Worm (Caenorhabditis elegans) whole organism, mixed stage, embryonic: ENCODE results near the gene F17E5.2.
A peak's percentile ranks its signal among the peaks of the same experiment; 100 is the strongest.

Experiments used
- M03D4.4 ChIP-seq: sonication (generic microtip); optimal IDR thresholded peaks from 2 replicates; lab custom pipeline; 2017; ENCODE audit warnings: mild to moderate bottlenecking, missing genetic modification characterization, missing compliant biosample characterization
- bed-3 ChIP-seq: fragments of 200-800 bp; sonication (Bioruptor generic); optimal IDR thresholded peaks from 3 replicates; lab custom pipeline; 2018; ENCODE audit warnings: mild to moderate bottlenecking, missing genetic modification characterization, moderate library complexity, missing compliant biosample characterization
- ceh-43 ChIP-seq: fragments of 200-800 bp; sonication (Bioruptor generic); optimal IDR thresholded peaks from 2 replicates; lab custom pipeline; 2018; ENCODE audit warnings: mild to moderate bottlenecking, missing genetic modification characterization, moderate library complexity, missing compliant biosample characterization
- ces-1 ChIP-seq: fragments of 150-350 bp; optimal IDR thresholded peaks from 2 replicates; lab custom pipeline; 2014; ENCODE audit warnings: missing biosample characterization, missing genetic modification reagents, missing genetic modification characterization
- cnd-1 ChIP-seq: fragments of 200-800 bp; sonication (Bioruptor generic); optimal IDR thresholded peaks from 2 replicates; lab custom pipeline; 2018; ENCODE audit warnings: mild to moderate bottlenecking, missing genetic modification characterization, missing compliant biosample characterization
- drap-1 ChIP-seq: fragments of 200-800 bp; sonication (Bioruptor generic); optimal IDR thresholded peaks from 3 replicates; lab custom pipeline; 2018; ENCODE audit warnings: mild to moderate bottlenecking, missing genetic modification characterization, missing compliant biosample characterization
- elt-3 ChIP-seq: fragments of 150-350 bp; optimal IDR thresholded peaks from 2 replicates; lab custom pipeline; 2014; ENCODE audit warnings: missing biosample characterization, missing genetic modification characterization
- flh-1 ChIP-seq: fragments of 200-800 bp; sonication (Bioruptor generic); optimal IDR thresholded peaks from 2 replicates; lab custom pipeline; 2018; ENCODE audit warnings: mild to moderate bottlenecking, missing genetic modification characterization, moderate library complexity, missing compliant biosample characterization
- lin-13 ChIP-seq: fragments of 150-350 bp; optimal IDR thresholded peaks from 2 replicates; lab custom pipeline; 2014; ENCODE audit warnings: missing biosample characterization, missing genetic modification characterization
- lin-32 ChIP-seq: fragments of 200-800 bp; sonication (Bioruptor generic); optimal IDR thresholded peaks from 2 replicates; lab custom pipeline; 2018; ENCODE audit warnings: mild to moderate bottlenecking, missing genetic modification characterization, missing compliant biosample characterization
- mab-5 ChIP-seq: fragments of 150-350 bp; optimal IDR thresholded peaks from 2 replicates; lab custom pipeline; 2014; ENCODE audit warnings: missing biosample characterization, missing genetic modification characterization
- mep-1 ChIP-seq: fragments of 150-350 bp; optimal IDR thresholded peaks from 2 replicates; lab custom pipeline; 2017; ENCODE audit warnings: missing biosample characterization, missing genetic modification reagents, missing genetic modification characterization, inconsistent platforms
- mls-2 ChIP-seq: sonication (generic microtip); optimal IDR thresholded peaks from 2 replicates; lab custom pipeline; 2016; ENCODE audit warnings: mild to moderate bottlenecking, missing genetic modification characterization, moderate library complexity, missing compliant biosample characterization
- nhr-12 ChIP-seq: fragments of 150-350 bp; optimal IDR thresholded peaks from 2 replicates; lab custom pipeline; 2014; ENCODE audit warnings: missing biosample characterization, missing genetic modification characterization
- nhr-2 ChIP-seq: fragments of 150-350 bp; optimal IDR thresholded peaks from 2 replicates; lab custom pipeline; 2014; ENCODE audit warnings: missing biosample characterization, missing genetic modification characterization
- nhr-237 ChIP-seq: fragments of 150-350 bp; optimal IDR thresholded peaks from 2 replicates; lab custom pipeline; 2014; ENCODE audit warnings: missing biosample characterization, missing genetic modification characterization
- nhr-28 ChIP-seq: fragments of 150-350 bp; optimal IDR thresholded peaks from 2 replicates; lab custom pipeline; 2014; ENCODE audit warnings: missing biosample characterization, missing genetic modification characterization
- nhr-76 ChIP-seq: sonication (generic microtip); optimal IDR thresholded peaks from 2 replicates; lab custom pipeline; 2017; ENCODE audit warnings: missing biosample characterization, missing genetic modification characterization
- pha-4 ChIP-seq: fragments of 150-350 bp; optimal IDR thresholded peaks from 2 replicates; lab custom pipeline; 2018; ENCODE audit warnings: missing biosample characterization, missing genetic modification reagents, missing genetic modification characterization
- sem-2 ChIP-seq: fragments of 200-800 bp; sonication (Bioruptor generic); optimal IDR thresholded peaks from 2 replicates; lab custom pipeline; 2018; ENCODE audit warnings: mild to moderate bottlenecking, missing genetic modification characterization, missing compliant biosample characterization
- snpc-4 ChIP-seq: fragments of 150-350 bp; optimal IDR thresholded peaks from 2 replicates; lab custom pipeline; 2014; ENCODE audit warnings: missing biosample characterization, missing genetic modification characterization
- sptf-1 ChIP-seq: sonication (generic microtip); optimal IDR thresholded peaks from 2 replicates; lab custom pipeline; 2017; ENCODE audit warnings: mild to moderate bottlenecking, missing genetic modification characterization, moderate library complexity, missing compliant biosample characterization
- tbx-8 ChIP-seq: fragments of 200-800 bp; sonication (Bioruptor generic); optimal IDR thresholded peaks from 2 replicates; lab custom pipeline; 2018; ENCODE audit warnings: mild to moderate bottlenecking, missing genetic modification characterization, moderate library complexity, missing compliant biosample characterization
- unc-120 ChIP-seq: sonication (generic microtip); optimal IDR thresholded peaks from 2 replicates; lab custom pipeline; 2017; ENCODE audit warnings: missing genetic modification characterization, missing compliant biosample characterization; ENCODE audit not compliant: poor library complexity, severe bottlenecking
- unc-39 ChIP-seq: fragments of 150-350 bp; optimal IDR thresholded peaks from 2 replicates; lab custom pipeline; 2014; ENCODE audit warnings: missing biosample characterization, missing genetic modification characterization
- unc-62 ChIP-seq: fragments of 150-350 bp; optimal IDR thresholded peaks from 2 replicates; lab custom pipeline; 2014; ENCODE audit warnings: missing biosample characterization, missing genetic modification reagents, missing genetic modification characterization
- zip-8 ChIP-seq: fragments of 150-350 bp; optimal IDR thresholded peaks from 2 replicates; lab custom pipeline; 2014; ENCODE audit warnings: missing biosample characterization, missing genetic modification characterization
- ztf-11 ChIP-seq: fragments of 150-350 bp; optimal IDR thresholded peaks from 2 replicates; lab custom pipeline; 2014; ENCODE audit warnings: missing biosample characterization, missing genetic modification characterization

F17E5.2 gene

ce11 chrX:12350207-12350606 is 43.9 kb upstream of the F17E5.2 start, which contains the start of gene F42F12.3:
TSS of gene F42F12.3 (plus strand) at chrX:12350578.
- TF ChIP-seq pha-4 (tag; lab: Kevin White, UChicago) (peak; percentile 3), lin-13 (tag; lab: Kevin White, UChicago) (no peak)

DNA sequence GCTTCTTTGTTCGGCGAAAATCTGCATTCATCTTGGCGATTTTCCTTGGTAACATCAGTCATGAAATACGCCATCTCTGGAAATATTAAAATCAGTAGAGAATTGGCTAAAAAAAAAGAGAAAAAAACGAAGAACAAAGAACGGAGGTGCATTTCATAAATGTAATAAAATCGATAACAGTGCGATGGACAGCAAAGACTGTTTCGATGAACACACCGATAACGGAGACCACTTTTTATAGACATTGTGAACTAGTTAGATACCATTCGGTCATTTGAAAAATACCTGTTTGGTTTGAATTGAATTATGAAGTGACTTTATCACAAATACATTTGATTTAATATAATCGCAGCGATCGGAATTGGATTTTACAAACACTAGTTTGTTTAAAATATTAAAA is 41.2 kb upstream of the F17E5.2 start, which contains the start of gene F42F12.4:
F42F12.4 (minus strand) TSS at position 76 of the 400 bp plus-strand sequence.
- TF ChIP-seq snpc-4 (tag; lab: Kevin White, UChicago) (no peak), ceh-43 (no peak), elt-3 (tag; lab: Kevin White, UChicago) (no peak), unc-39 (tag; lab: Kevin White, UChicago) (no peak), bed-3 (no peak), sem-2 (GFP tag; lab: Kevin White, UChicago) (no peak)

DNA sequence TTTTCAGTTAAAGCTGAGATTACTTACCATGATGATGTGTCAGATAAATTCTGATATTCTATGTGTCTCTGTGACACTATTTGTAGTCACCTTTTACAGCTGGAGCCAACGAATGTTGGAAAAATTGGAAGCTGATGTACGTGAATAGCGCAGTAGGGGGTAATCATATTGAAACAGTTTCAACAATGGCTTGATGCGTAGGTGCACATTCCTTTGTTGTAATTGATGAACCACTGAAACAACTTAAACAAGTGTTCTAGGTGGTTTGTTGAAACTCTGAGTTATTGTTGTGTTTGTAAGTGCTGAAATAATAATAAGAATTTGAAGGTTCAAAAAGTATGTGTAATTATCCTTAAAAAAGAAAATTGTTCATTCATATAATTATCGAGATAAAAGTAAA is 37.5 kb upstream of the F17E5.2 start, which contains the start of gene nspc-12:
nspc-12 (minus strand) TSS at position 101 of the 400 bp plus-strand sequence.
- no peak for TF ChIP-seq ztf-11 (tag; lab: Kevin White, UChicago)
- TF ChIP-seq elt-3 (tag; lab: Kevin White, UChicago), result no peak
- TF ChIP-seq mep-1, result no peak
- no peak for TF ChIP-seq tbx-8 (GFP tag; lab: Kevin White, UChicago)
- TF ChIP-seq drap-1, result no peak
- TF ChIP-seq cnd-1 (tag; lab: Kevin White, UChicago), result no peak
- no peak for TF ChIP-seq sptf-1 (tag; lab: Kevin White, UChicago)
- TF ChIP-seq zip-8, result no peak

DNA sequence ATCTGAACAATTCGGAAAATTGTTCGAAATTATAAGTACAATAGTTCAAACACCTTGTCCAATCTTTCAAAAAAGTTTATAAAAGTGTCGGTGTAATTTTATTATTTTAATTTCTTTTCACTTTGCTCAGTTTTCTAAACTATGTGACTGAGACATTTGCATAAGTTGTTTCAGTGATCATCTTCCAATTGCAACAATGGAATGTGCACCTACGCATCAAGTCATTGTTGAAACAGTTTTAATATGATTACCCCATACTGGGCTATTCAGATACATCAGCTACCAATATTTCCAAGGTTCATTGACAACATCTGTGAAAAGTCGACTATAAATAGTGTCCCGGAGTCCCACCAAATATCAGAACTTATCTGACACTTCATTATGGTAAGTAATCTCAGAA is 36.9 kb upstream of the F17E5.2 start, which contains the start of gene nspc-13:
nspc-13 (plus strand) TSS at position 301 of the 400 bp plus-strand sequence.
- TF ChIP-seq M03D4.4, result no peak
- TF ChIP-seq cnd-1 (tag; lab: Kevin White, UChicago), result no peak
- TF ChIP-seq lin-32 (GFP tag; lab: Kevin White, UChicago), result no peak
- no peak for TF ChIP-seq nhr-237 (tag; lab: Kevin White, UChicago)
- no peak for TF ChIP-seq drap-1

ce11 chrX:12358957-12359356 is 35.1 kb upstream of the F17E5.2 start, which contains the start of gene nspc-14:
TSS of gene nspc-14 (minus strand) at chrX:12359057.
- TF ChIP-seq sptf-1 (tag; lab: Kevin White, UChicago) (no peak), unc-62 (GFP tag; lab: Kevin White, UChicago) (no peak), elt-3 (tag; lab: Kevin White, UChicago) (no peak), flh-1 (GFP tag; lab: Kevin White, UChicago) (no peak), nhr-76 (tag; lab: Kevin White, UChicago) (no peak), nhr-237 (tag; lab: Kevin White, UChicago) (no peak), unc-120 (tag; lab: Kevin White, UChicago) (no peak), nhr-12 (tag; lab: Kevin White, UChicago) (no peak), ces-1 (GFP tag; lab: Kevin White, UChicago) (no peak), pha-4 (tag; lab: Kevin White, UChicago) (no peak), M03D4.4 (no peak), bed-3 (no peak), tbx-8 (GFP tag; lab: Kevin White, UChicago) (no peak), lin-13 (tag; lab: Kevin White, UChicago) (no peak), mep-1 (no peak), nhr-28 (tag; lab: Kevin White, UChicago) (no peak)

- no peak for TF ChIP-seq mls-2 (tag; lab: Kevin White, UChicago)
- TF ChIP-seq ceh-43, result no peak
- TF ChIP-seq ztf-11 (tag; lab: Kevin White, UChicago), result no peak
- no peak for TF ChIP-seq nhr-28 (tag; lab: Kevin White, UChicago)
- TF ChIP-seq sptf-1 (tag; lab: Kevin White, UChicago), result no peak
- TF ChIP-seq elt-3 (tag; lab: Kevin White, UChicago), result no peak
- no peak for TF ChIP-seq unc-120 (tag; lab: Kevin White, UChicago)
- no peak for TF ChIP-seq flh-1 (GFP tag; lab: Kevin White, UChicago)
- no peak for TF ChIP-seq nhr-2 (tag; lab: Kevin White, UChicago)
- no peak for TF ChIP-seq mab-5 (tag; lab: Kevin White, UChicago)
Observed at ce11 chrX:12360444-12360843, 33.6 kb upstream of the F17E5.2 start, which contains the start of the genes nspc-15 and F19H6.6. TSS of gene nspc-15 (plus strand) at chrX:12360744. TSS of gene F19H6.6 (plus strand) at chrX:12360827.
